Worm (Caenorhabditis elegans) whole organism, midembryonic: ENCODE data around the gene wee-1.1.

Experiments used
- T22C8.4 ChIP-seq: fragments of 200-800 bp; sonication (Bioruptor generic); IDR thresholded peaks from 2 replicates; pipeline ENCODE4 v1.3.6; 2022; ENCODE audit warnings: missing genetic modification characterization, missing compliant biosample characterization
- klf-2 ChIP-seq: fragments of 200-800 bp; sonication (Bioruptor generic); conservative IDR thresholded peaks from 2 replicates; pipeline ENCODE4 v1.3.6; 2022; ENCODE audit warnings: missing genetic modification reagents, missing genetic modification characterization, missing compliant biosample characterization
- med-1 ChIP-seq: sonication (generic microtip); optimal IDR thresholded peaks from 2 replicates; lab custom pipeline; 2017; ENCODE audit warnings: missing genetic modification characterization, mild to moderate bottlenecking, missing compliant biosample characterization, antibody characterized with exemption, missing genetic modification reagents; ENCODE audit not compliant: insufficient read depth
- ref-1 ChIP-seq: fragments of 200-800 bp; sonication (Bioruptor generic); conservative IDR thresholded peaks from 2 replicates; pipeline ENCODE4 v1.3.6; 2022; ENCODE audit warnings: missing genetic modification reagents, missing genetic modification characterization, missing compliant biosample characterization
- ztf-23 ChIP-seq: fragments of 200-800 bp; sonication (Bioruptor generic); IDR thresholded peaks from 2 replicates; pipeline ENCODE4 v1.3.6; 2022; ENCODE audit warnings: missing genetic modification reagents, missing genetic modification characterization, missing compliant biosample characterization
- ztf-29 ChIP-seq: fragments of 200-800 bp; sonication (Bioruptor generic); IDR thresholded peaks from 2 replicates; pipeline ENCODE4 v1.3.6; 2022; ENCODE audit warnings: missing genetic modification reagents, missing genetic modification characterization, missing compliant biosample characterization

DNA sequence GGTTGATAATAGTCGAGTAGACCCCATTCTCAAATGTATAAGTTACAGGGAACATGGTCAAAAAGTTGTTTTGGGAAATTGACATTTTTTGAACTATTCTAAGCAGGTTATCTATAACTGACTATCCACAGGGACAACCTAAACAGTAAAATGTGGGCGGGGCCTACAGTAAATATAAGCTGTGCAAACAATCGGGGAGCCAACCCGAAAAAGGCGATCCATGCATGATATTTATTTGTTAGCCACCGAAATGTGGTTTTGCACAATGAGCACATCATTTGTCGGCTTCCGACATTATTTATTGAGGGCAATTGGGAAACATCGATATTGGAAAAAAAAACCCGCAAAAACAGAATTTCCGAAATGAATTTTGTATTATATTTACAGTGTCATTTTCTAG is 31.4 kb upstream of the wee-1.1 start, which contains the start of gene hlh-6:
- no peak for TF ChIP-seq ztf-29 (GFP tag; lab: Robert Waterston, UW)
- TF ChIP-seq klf-2 (GFP tag; lab: Robert Waterston, UW) = no peak
- TF ChIP-seq ztf-23 = no peak
- no peak for TF ChIP-seq ref-1 (GFP tag; lab: Robert Waterston, UW)
- TF ChIP-seq med-1 = no peak
- no peak for TF ChIP-seq T22C8.4 (GFP tag; lab: Robert Waterston, UW)
